Worm (Caenorhabditis elegans): ENCODE results near the gene C52E4.7.
A peak's percentile ranks its signal among the peaks of the same experiment; 100 is the strongest.
"Not testable (repeated sequence)": the region's sequence is repeated elsewhere in the genome, so short reads cannot be mapped to it uniquely, and the experiment has no call there.

Gene C52E4.7

ce11 chrV:12011686-12012085 lies 17.6 kb downstream of the C52E4.7 start:
- TF ChIP-seq unc-62 (GFP tag; optimal IDR thresholded peaks at IDR 0.05 in 1 of 2) (peak in 1 of 2 experiments; percentile 76), unc-62 (tag; optimal IDR thresholded peaks at IDR 0.05) (no peak), hlh-30 (tag; optimal IDR thresholded peaks at IDR 0.05; ENCODE audit: insufficient read depth) (peak; percentile 5), dmd-9 (GFP tag; IDR thresholded peaks at IDR 0.05) (no peak), nhr-28 (tag; optimal IDR thresholded peaks at IDR 0.05) (peak; percentile 61)

- TF ChIP-seq zfp-2 (tag; optimal IDR thresholded peaks at IDR 0.05) (no peak), arid-1 (GFP tag; conservative IDR thresholded peaks at IDR 0.05) (no peak), lsy-2 (tag; optimal IDR thresholded peaks at IDR 0.05) (no peak), mxl-3 (GFP tag; optimal IDR thresholded peaks at IDR 0.05) (no peak), nhr-76 (tag; optimal IDR thresholded peaks at IDR 0.05) (no peak), hlh-11 (tag; optimal IDR thresholded peaks at IDR 0.05) (peak; percentile 29), dmd-6 (GFP tag; IDR thresholded peaks at IDR 0.05) (peak; percentile 34; the same call in 1 of the 2 replicates), cey-2 (tag; optimal IDR thresholded peaks at IDR 0.05; ENCODE audit: borderline replicate concordance, insufficient read depth) (no peak), ztf-11 (tag; optimal IDR thresholded peaks at IDR 0.05) (no peak), daf-16 (GFP tag; optimal IDR thresholded peaks at IDR 0.05) (no peak), daf-16 (tag; optimal IDR thresholded peaks at IDR 0.05) (peak; percentile 87), ceh-44 (GFP tag; IDR thresholded peaks at IDR 0.05) (no peak), nhr-237 (tag; optimal IDR thresholded peaks at IDR 0.05) (no peak), T26A8.4 (GFP tag; IDR thresholded peaks at IDR 0.05) (no peak), ama-1 (optimal IDR thresholded peaks at IDR 0.05) (no peak), egl-27 (tag; optimal IDR thresholded peaks at IDR 0.05) (no peak), unc-62 (GFP tag; optimal IDR thresholded peaks at IDR 0.05 in 1 of 2) (peak in 1 of 2 experiments; percentile 6), unc-62 (tag; optimal IDR thresholded peaks at IDR 0.05) (no peak), F10B5.3 (tag; optimal IDR thresholded peaks at IDR 0.05) (no peak), lim-7 (GFP tag; IDR thresholded peaks at IDR 0.05) (no peak), nhr-77 (tag; optimal IDR thresholded peaks at IDR 0.05) (peak; percentile 31), Y105C5A.15 (GFP tag; IDR thresholded peaks at IDR 0.05) (no peak), lin-39 (tag; optimal IDR thresholded peaks at IDR 0.05) (no peak), nhr-102 (tag; optimal IDR thresholded peaks at IDR 0.05) (no peak), pqm-1 (tag; optimal IDR thresholded peaks at IDR 0.05) (peak; percentile 14), unc-39 (tag; optimal IDR thresholded peaks at IDR 0.05) (no peak), zag-1 (tag; optimal IDR thresholded peaks at IDR 0.05) (no peak), ztf-7 (tag; optimal IDR thresholded peaks at IDR 0.05) (no peak), php-3 (GFP tag; IDR thresholded peaks at IDR 0.05) (peak; percentile 81), dve-1 (tag; optimal IDR thresholded peaks at IDR 0.05; ENCODE audit: insufficient read depth) (peak; percentile 43), set-16 (GFP tag; IDR thresholded peaks at IDR 0.05) (no peak), pha-4 (GFP tag; IDR thresholded peaks at IDR 0.05) (no peak), pha-4 (tag; optimal IDR thresholded peaks at IDR 0.05) (no peak), nhr-111 (GFP tag; optimal IDR thresholded peaks at IDR 0.05) (no peak), dmd-9 (GFP tag; IDR thresholded peaks at IDR 0.05) (no peak), daf-8 (GFP tag; IDR thresholded peaks at IDR 0.05) (no peak)
Measured at ce11 chrV:12013298-12013697, 19.2 kb downstream of the C52E4.7 start, which contains the start of gene add-2. add-2 (minus strand) TSS chrV:12013406.

- not testable (repeated sequence) for TF ChIP-seq spr-1, ceh-28, F10B5.3 (tag; optimal IDR thresholded peaks at IDR 0.05)
Measured at ce11 chrV:12020026-12020425, 25.9 kb downstream of the C52E4.7 start, which contains the start of gene F10C2.3. F10C2.3 (plus strand) TSS chrV:12020326.
